Worm (Caenorhabditis elegans) whole organism, young adult: ENCODE measurements around the gene unc-132.

ENCODE experiments used
- B0261.1 ChIP-seq: sonication (generic microtip); optimal IDR thresholded peaks from 2 replicates; lab custom pipeline; 2016; ENCODE audit warnings: mild to moderate bottlenecking, missing genetic modification characterization, moderate library complexity, missing compliant biosample characterization
- C17E4.6 ChIP-seq: fragments of 200-800 bp; sonication (Bioruptor generic); IDR thresholded peaks from 2 replicates; pipeline ENCODE4 v1.3.6; 2022; ENCODE audit warnings: missing genetic modification reagents, missing genetic modification characterization, missing compliant biosample characterization
- F10E7.11 ChIP-seq: sonication (generic microtip); optimal IDR thresholded peaks from 2 replicates; lab custom pipeline; 2017; ENCODE audit warnings: mild to moderate bottlenecking, missing genetic modification characterization, moderate library complexity, missing compliant biosample characterization
- F33H1.4 ChIP-seq: fragments of 200-800 bp; sonication (Bioruptor generic); IDR thresholded peaks from 2 replicates; pipeline ENCODE4 v1.3.6; 2022; ENCODE audit warnings: missing genetic modification reagents, missing genetic modification characterization, missing compliant biosample characterization
- F37B4.10 ChIP-seq: fragments of 200-800 bp; sonication (Bioruptor generic); IDR thresholded peaks from 2 replicates; pipeline ENCODE4 v1.3.6; 2022; ENCODE audit warnings: missing genetic modification characterization, missing compliant biosample characterization
- F57A8.1 ChIP-seq: fragments of 200-800 bp; sonication (Bioruptor generic); optimal IDR thresholded peaks from 2 replicates; lab custom pipeline; 2018; ENCODE audit warnings: mild to moderate bottlenecking, missing genetic modification characterization, moderate library complexity, missing compliant biosample characterization
- K11D2.4 ChIP-seq: fragments of 200-800 bp; sonication (Bioruptor generic); IDR thresholded peaks from 2 replicates; pipeline ENCODE4 v1.3.6; 2022; ENCODE audit warnings: missing genetic modification reagents, missing genetic modification characterization, missing compliant biosample characterization
- K12H6.12 ChIP-seq: fragments of 200-800 bp; sonication (Bioruptor generic); optimal IDR thresholded peaks from 2 replicates; lab custom pipeline; 2018; ENCODE audit warnings: mild to moderate bottlenecking, missing genetic modification characterization, missing compliant biosample characterization
- Y53F4B.3 ChIP-seq: fragments of 200-800 bp; sonication (Bioruptor generic); IDR thresholded peaks from 2 replicates; pipeline ENCODE4 v1.3.6; 2022; ENCODE audit warnings: missing genetic modification reagents, missing genetic modification characterization, missing compliant biosample characterization
- akir-1 ChIP-seq: fragments of 200-800 bp; sonication (Bioruptor generic); optimal IDR thresholded peaks from 2 replicates; lab custom pipeline; 2018; ENCODE audit warnings: mild to moderate bottlenecking, missing genetic modification characterization, moderate library complexity, missing compliant biosample characterization
- ama-1 ChIP-seq, 3 experiments: fragments of 150-350 bp in 1 of 3; sonication (generic microtip) in 2 of 3; optimal IDR thresholded peaks; 2 replicates each; lab custom pipeline; 2014 to 2018; ENCODE audit warnings: missing biosample characterization in 2 of 3, missing genetic modification characterization in 2 of 3, missing genetic modification reagents in 2 of 3
- aptf-3 ChIP-seq: fragments of 200-800 bp; sonication (Bioruptor generic); IDR thresholded peaks from 2 replicates; pipeline ENCODE4 v1.3.6; 2022; ENCODE audit warnings: missing genetic modification characterization, missing compliant biosample characterization
- athp-1 ChIP-seq: sonication (generic microtip); optimal IDR thresholded peaks from 2 replicates; lab custom pipeline; 2017; ENCODE audit warnings: mild to moderate bottlenecking, missing genetic modification characterization, missing compliant biosample characterization
- attf-3 ChIP-seq: fragments of 200-800 bp; sonication (Bioruptor generic); conservative IDR thresholded peaks from 2 replicates; pipeline ENCODE4 v1.3.6; 2022; ENCODE audit warnings: missing genetic modification reagents, missing genetic modification characterization, missing compliant biosample characterization
- ceh-40 ChIP-seq: fragments of 200-800 bp; sonication (Bioruptor generic); IDR thresholded peaks from 2 replicates; pipeline ENCODE4 v1.3.6; 2022; ENCODE audit warnings: missing genetic modification characterization, missing compliant biosample characterization
- ceh-91 ChIP-seq: fragments of 200-800 bp; sonication (Bioruptor generic); IDR thresholded peaks from 2 replicates; pipeline ENCODE4 v1.3.6; 2022; ENCODE audit warnings: missing genetic modification reagents, missing genetic modification characterization, missing compliant biosample characterization
- egrh-3 ChIP-seq: fragments of 200-800 bp; sonication (Bioruptor generic); IDR thresholded peaks from 2 replicates; pipeline ENCODE4 v1.3.6; 2022; ENCODE audit warnings: missing genetic modification reagents, missing genetic modification characterization, missing compliant biosample characterization
- ekl-4 ChIP-seq: fragments of 200-800 bp; sonication (Bioruptor generic); IDR thresholded peaks from 2 replicates; pipeline ENCODE4 v1.3.6; 2022; ENCODE audit warnings: missing genetic modification reagents, missing genetic modification characterization, missing compliant biosample characterization
- gei-17 ChIP-seq: fragments of 200-800 bp; sonication (Bioruptor generic); optimal IDR thresholded peaks from 2 replicates; lab custom pipeline; 2018; ENCODE audit warnings: mild to moderate bottlenecking, missing genetic modification characterization, missing compliant biosample characterization
- him-1 ChIP-seq: sonication (generic microtip); optimal IDR thresholded peaks from 2 replicates; lab custom pipeline; 2016; ENCODE audit warnings: missing genotype, missing genetic modification reagents, missing genetic modification characterization, missing compliant biosample characterization
- hlh-12 ChIP-seq: sonication (generic microtip); optimal IDR thresholded peaks from 2 replicates; lab custom pipeline; 2016; ENCODE audit warnings: missing genetic modification characterization, missing compliant biosample characterization
- hlh-26 ChIP-seq: fragments of 200-800 bp; sonication (Bioruptor generic); conservative IDR thresholded peaks from 2 replicates; pipeline ENCODE4 v1.3.6; 2022; ENCODE audit warnings: missing genetic modification reagents, missing genetic modification characterization, missing compliant biosample characterization
- hmg-1.2 ChIP-seq: fragments of 200-800 bp; sonication (Bioruptor generic); IDR thresholded peaks from 2 replicates; pipeline ENCODE4 v1.3.6; 2022; ENCODE audit warnings: missing genetic modification reagents, missing genetic modification characterization, missing compliant biosample characterization
- hmg-20 ChIP-seq: fragments of 200-800 bp; sonication (Bioruptor generic); IDR thresholded peaks from 2 replicates; pipeline ENCODE4 v1.3.6; 2022; ENCODE audit warnings: missing genetic modification reagents, missing genetic modification characterization, missing compliant biosample characterization
- let-607 ChIP-seq, 2 experiments: fragments of 200-800 bp in 1 of 2; sonication (Bioruptor generic) in 1 of 2; sonication (generic microtip) in 1 of 2; optimal IDR thresholded peaks; 2 replicates each; lab custom pipeline; 2016 to 2018; ENCODE audit warnings: mild to moderate bottlenecking in 2 of 2, missing compliant biosample characterization in 2 of 2, missing genetic modification characterization in 2 of 2, moderate library complexity in 2 of 2, missing genotype in 1 of 2
- lin-26 ChIP-seq: fragments of 200-800 bp; sonication (Bioruptor generic); IDR thresholded peaks from 2 replicates; pipeline ENCODE4 v1.3.6; 2022; ENCODE audit warnings: missing genetic modification reagents, missing genetic modification characterization, missing compliant biosample characterization
- lin-35 ChIP-seq, 3 experiments: fragments of 150-350 bp in 2 of 3; sonication (generic microtip) in 1 of 3; optimal IDR thresholded peaks; 2 replicates each; lab custom pipeline; 2014 to 2018; ENCODE audit warnings: missing biosample characterization in 3 of 3, missing genetic modification characterization in 3 of 3, missing genetic modification reagents in 3 of 3
- lin-40 ChIP-seq: sonication (generic microtip); optimal IDR thresholded peaks from 2 replicates; lab custom pipeline; 2016; ENCODE audit warnings: missing genetic modification characterization, mild to moderate bottlenecking, missing compliant biosample characterization, missing genotype, missing genetic modification reagents
- madf-10 ChIP-seq: sonication (generic microtip); optimal IDR thresholded peaks from 2 replicates; lab custom pipeline; 2016; ENCODE audit warnings: mild to moderate bottlenecking, missing genetic modification characterization, missing compliant biosample characterization
- madf-3 ChIP-seq: fragments of 200-800 bp; sonication (Bioruptor generic); IDR thresholded peaks from 2 replicates; pipeline ENCODE4 v1.3.6; 2022; ENCODE audit warnings: missing genetic modification reagents, missing genetic modification characterization, missing compliant biosample characterization
- mcd-1 ChIP-seq: fragments of 200-800 bp; sonication (Bioruptor generic); IDR thresholded peaks from 2 replicates; pipeline ENCODE4 v1.3.6; 2022; ENCODE audit warnings: missing genetic modification reagents, missing genetic modification characterization, missing compliant biosample characterization
- nfya-1 ChIP-seq: sonication (generic microtip); optimal IDR thresholded peaks from 2 replicates; lab custom pipeline; 2017; ENCODE audit warnings: antibody characterized with exemption, missing compliant biosample characterization, missing genetic modification characterization, borderline replicate concordance; ENCODE audit not compliant: insufficient read depth
- nfyb-1 ChIP-seq: fragments of 200-800 bp; sonication (Bioruptor generic); IDR thresholded peaks from 2 replicates; pipeline ENCODE4 v1.3.6; 2022; ENCODE audit warnings: missing genetic modification reagents, missing genetic modification characterization, missing compliant biosample characterization
- nhr-80 ChIP-seq: sonication (generic microtip); optimal IDR thresholded peaks from 2 replicates; lab custom pipeline; 2016; ENCODE audit warnings: missing genetic modification characterization, missing compliant biosample characterization
- pha-4 ChIP-seq: fragments of 150-350 bp; sonication (generic microtip); optimal IDR thresholded peaks from 2 replicates; lab custom pipeline; 2014; ENCODE audit warnings: missing biosample characterization, missing genetic modification reagents, missing genetic modification characterization
- rec-8 ChIP-seq, 2 experiments: sonication (generic microtip); optimal IDR thresholded peaks; 2 replicates each; lab custom pipeline; 2016; ENCODE audit warnings: mild to moderate bottlenecking in 2 of 2, missing genetic modification characterization in 2 of 2, missing genetic modification reagents in 2 of 2, missing genotype in 2 of 2, missing biosample characterization in 1 of 2, missing compliant biosample characterization in 1 of 2, moderate library complexity in 1 of 2
- snpc-1.3 ChIP-seq: sonication (generic microtip); optimal IDR thresholded peaks from 2 replicates; lab custom pipeline; 2017; ENCODE audit warnings: missing genetic modification characterization, mild to moderate bottlenecking, missing compliant biosample characterization, antibody characterized with exemption, moderate library complexity, missing genotype, missing genetic modification reagents; ENCODE audit not compliant: insufficient read depth
- sptf-2 ChIP-seq: fragments of 200-800 bp; sonication (Bioruptor generic); optimal IDR thresholded peaks from 2 replicates; lab custom pipeline; 2018; ENCODE audit warnings: mild to moderate bottlenecking, missing genetic modification characterization, missing compliant biosample characterization
- tbx-9 ChIP-seq: sonication (generic microtip); optimal IDR thresholded peaks from 2 replicates; lab custom pipeline; 2016; ENCODE audit warnings: borderline replicate concordance, missing genetic modification characterization, inconsistent platforms, missing compliant biosample characterization
- unc-62 ChIP-seq: fragments of 150-350 bp; optimal IDR thresholded peaks from 2 replicates; lab custom pipeline; 2014; ENCODE audit warnings: missing biosample characterization, missing genetic modification reagents, missing genetic modification characterization

The unc-132 gene

ce11 chrV:3712192-3712591, 25.3 kb downstream of the unc-132 start (continued):
- TF ChIP-seq ama-1 (optimal IDR thresholded peaks at IDR 0.05; lab: Kevin White, UChicago) (no peak), ama-1 (GFP tag; optimal IDR thresholded peaks at IDR 0.05; lab: Kevin White, UChicago) (no peak), ceh-40 (GFP tag; lab: Robert Waterston, UW) (no peak), K11D2.4 (GFP tag; lab: Robert Waterston, UW) (peak; percentile 35; the same call in 1 of the 2 replicates), ekl-4 (no peak), let-607 (tag; optimal IDR thresholded peaks at IDR 0.05; lab: Kevin White, UChicago) (no peak), nfyb-1 (GFP tag; lab: Robert Waterston, UW) (0 out of 2 replicates have a peak, but pooled peaks have one; percentile 9), F37B4.10 (no peak), hmg-20 (GFP tag; lab: Robert Waterston, UW) (no peak), aptf-3 (GFP tag; lab: Robert Waterston, UW) (no peak), madf-10 (tag; lab: Kevin White, UChicago) (peak; percentile 5), lin-40 (tag; lab: Kevin White, UChicago) (no peak), tbx-9 (tag; lab: Kevin White, UChicago) (no peak), madf-3 (GFP tag; lab: Robert Waterston, UW) (no peak), athp-1 (tag; lab: Kevin White, UChicago) (peak; percentile 4), hlh-26 (GFP tag; lab: Robert Waterston, UW) (no peak), pha-4 (tag; lab: Kevin White, UChicago) (no peak), snpc-1.3 (tag; lab: Kevin White, UChicago) (no peak), akir-1 (GFP tag; lab: Kevin White, UChicago) (no peak), lin-35 (GFP tag; optimal IDR thresholded peaks at IDR 0.05; lab: Kevin White, UChicago) (peak in 1 of 3 experiments; percentile 61), unc-62 (GFP tag; lab: Kevin White, UChicago) (no peak), egrh-3 (GFP tag; lab: Robert Waterston, UW) (no peak), attf-3 (GFP tag; lab: Robert Waterston, UW) (no peak), Y53F4B.3 (GFP tag; lab: Robert Waterston, UW) (no peak), F10E7.11 (no peak), rec-8 (tag; optimal IDR thresholded peaks at IDR 0.05; lab: Kevin White, UChicago) (no peak), F57A8.1 (no peak), nfya-1 (no peak), C17E4.6 (GFP tag; lab: Robert Waterston, UW) (no peak), B0261.1 (tag; lab: Kevin White, UChicago) (no peak), sptf-2 (GFP tag; lab: Kevin White, UChicago) (no peak)

- TF ChIP-seq mcd-1 (GFP tag; lab: Robert Waterston, UW), result 0 out of 2 replicates have a peak, but pooled peaks have one; percentile 5
- TF ChIP-seq F33H1.4 (GFP tag; lab: Robert Waterston, UW), result no peak
- TF ChIP-seq hmg-1.2 (GFP tag; lab: Robert Waterston, UW), result peak; percentile 31; the same call in 1 of the 2 replicates
- no peak for TF ChIP-seq nhr-80 (tag; lab: Kevin White, UChicago)
- TF ChIP-seq lin-26 (GFP tag; lab: Robert Waterston, UW), result no peak
- no peak for TF ChIP-seq hlh-12 (tag; lab: Kevin White, UChicago)
- TF ChIP-seq K12H6.12 (tag; lab: Kevin White, UChicago), result no peak
- no peak for TF ChIP-seq ceh-91 (GFP tag; lab: Robert Waterston, UW)
- TF ChIP-seq gei-17, result no peak
- peak; percentile 35 for TF ChIP-seq him-1 (tag; lab: Kevin White, UChicago)
Measured at ce11 chrV:3712955-3713354, 26.0 kb downstream of the unc-132 start.
